Fruit fly (Drosophila melanogaster) whole organism, embryonic: Measurements from ENCODE around the gene sit.

Experiments used
- Asciz ChIP-seq: fragments of 200-800 bp; sonication (Bioruptor generic); optimal IDR thresholded peaks from 2 replicates; lab custom pipeline; 2017; ENCODE audit warnings: missing biosample characterization, mild to moderate bottlenecking, missing genetic modification characterization, missing genetic modification reagents
- B-H2 ChIP-seq: fragments of 200-800 bp; sonication (Bioruptor generic); optimal IDR thresholded peaks from 2 replicates; lab custom pipeline; 2018; ENCODE audit warnings: missing biosample characterization, mild to moderate bottlenecking, missing genetic modification characterization
- CG10543 ChIP-seq: fragments of 200-800 bp; sonication (Bioruptor generic); optimal IDR thresholded peaks from 3 replicates; lab custom pipeline; 2017; ENCODE audit warnings: missing biosample characterization, mild to moderate bottlenecking, missing genetic modification characterization, moderate library complexity
- CG13624 ChIP-seq: fragments of 200-800 bp; sonication (Bioruptor generic); optimal IDR thresholded peaks from 2 replicates; lab custom pipeline; 2016; ENCODE audit warnings: missing biosample characterization, missing genetic modification characterization
- CG13894 ChIP-seq: fragments of 200-800 bp; sonication (Bioruptor generic); optimal IDR thresholded peaks from 3 replicates; lab custom pipeline; 2018; ENCODE audit warnings: missing biosample characterization, mild to moderate bottlenecking, missing genetic modification characterization, moderate library complexity
- CG16815 ChIP-seq: fragments of 200-800 bp; sonication (Bioruptor generic); optimal IDR thresholded peaks from 3 replicates; lab custom pipeline; 2017; ENCODE audit warnings: missing biosample characterization, mild to moderate bottlenecking, missing genetic modification characterization
- CG18011 ChIP-seq: fragments of 200-800 bp; sonication (Bioruptor generic); optimal IDR thresholded peaks from 2 replicates; lab custom pipeline; 2017; ENCODE audit warnings: missing biosample characterization, missing genetic modification characterization, mild to moderate bottlenecking, moderate library complexity, missing genotype
- CG18262 ChIP-seq: fragments of 200-800 bp; optimal IDR thresholded peaks from 3 replicates; lab custom pipeline; 2019; ENCODE audit warnings: missing biosample characterization, mild to moderate bottlenecking, missing genetic modification characterization, moderate library complexity
- CG2712 ChIP-seq: fragments of 200-800 bp; optimal IDR thresholded peaks from 3 replicates; lab custom pipeline; 2019; ENCODE audit warnings: missing biosample characterization, mild to moderate bottlenecking, missing genetic modification characterization, moderate library complexity
- CG3163 ChIP-seq: fragments of 200-800 bp; sonication (Bioruptor generic); optimal IDR thresholded peaks from 3 replicates; lab custom pipeline; 2016; ENCODE audit warnings: missing biosample characterization, missing genetic modification characterization
- CG34376 ChIP-seq: fragments of 200-800 bp; sonication (Bioruptor generic); optimal IDR thresholded peaks from 2 replicates; lab custom pipeline; 2018; ENCODE audit warnings: missing biosample characterization, mild to moderate bottlenecking, missing genetic modification characterization
- CG3995 ChIP-seq: fragments of 200-800 bp; sonication (Bioruptor generic); optimal IDR thresholded peaks from 3 replicates; lab custom pipeline; 2016; ENCODE audit warnings: missing biosample characterization, missing genetic modification characterization
- CG4360 ChIP-seq: fragments of 200-800 bp; sonication (Bioruptor generic); IDR thresholded peaks from 2 replicates; pipeline ENCODE4 v1.3.6; 2022; ENCODE audit warnings: missing biosample characterization, missing genetic modification characterization
- CG6689 ChIP-seq: fragments of 200-800 bp; sonication (Bioruptor generic); IDR thresholded peaks from 2 replicates; pipeline ENCODE4 v1.3.6; 2022; ENCODE audit warnings: missing biosample characterization, missing genetic modification characterization
- CG6791 ChIP-seq: fragments of 200-800 bp; sonication (Bioruptor generic); IDR thresholded peaks from 3 replicates; pipeline ENCODE4 v1.3.6; 2022; ENCODE audit warnings: missing biosample characterization, missing genetic modification characterization; ENCODE audit not compliant: partially characterized antibody
- CG7556 ChIP-seq: fragments of 200-800 bp; sonication (Bioruptor generic); optimal IDR thresholded peaks from 2 replicates; lab custom pipeline; 2017; ENCODE audit warnings: missing biosample characterization, mild to moderate bottlenecking, missing genetic modification characterization
- CG9797 ChIP-seq: fragments of 200-800 bp; sonication (Bioruptor generic); optimal IDR thresholded peaks from 3 replicates; lab custom pipeline; 2018; ENCODE audit warnings: missing biosample characterization, mild to moderate bottlenecking, missing genetic modification characterization
- Camta ChIP-seq: fragments of 200-800 bp; sonication (Bioruptor generic); optimal IDR thresholded peaks from 2 replicates; lab custom pipeline; 2016; ENCODE audit warnings: missing biosample characterization, missing genetic modification characterization
- Dll ChIP-seq: fragments of 200-800 bp; sonication (Bioruptor generic); IDR thresholded peaks from 4 replicates; pipeline ENCODE4 v1.3.6; 2022; ENCODE audit warnings: missing biosample characterization, missing genetic modification characterization; ENCODE audit not compliant: partially characterized antibody
- Ets65A ChIP-seq: fragments of 200-800 bp; sonication (Bioruptor generic); peaks from one replicate; lab custom pipeline; 2016; ENCODE audit warnings: missing biosample characterization, missing genetic modification characterization
- HLH4C ChIP-seq: fragments of 200-800 bp; sonication (Bioruptor generic); IDR thresholded peaks from 3 replicates; pipeline ENCODE4 v1.3.6; 2022; ENCODE audit warnings: missing biosample characterization, missing genetic modification characterization; ENCODE audit not compliant: partially characterized antibody
- HLH54F ChIP-seq: fragments of 200-800 bp; sonication (Bioruptor generic); optimal IDR thresholded peaks from 3 replicates; lab custom pipeline; 2016; ENCODE audit warnings: missing biosample characterization, missing genetic modification characterization
- HLHmδ ChIP-seq: fragments of 200-800 bp; sonication (Bioruptor generic); optimal IDR thresholded peaks from 2 replicates; lab custom pipeline; 2018; ENCODE audit warnings: missing biosample characterization, mild to moderate bottlenecking, missing genetic modification characterization, moderate library complexity
- Hey ChIP-seq: fragments of 200-800 bp; sonication (Bioruptor generic); optimal IDR thresholded peaks from 3 replicates; lab custom pipeline; 2018; ENCODE audit warnings: missing biosample characterization, mild to moderate bottlenecking, missing genetic modification characterization
- Hmx ChIP-seq: fragments of 200-800 bp; sonication (Bioruptor generic); optimal IDR thresholded peaks from 2 replicates; lab custom pipeline; 2016; ENCODE audit warnings: missing biosample characterization, missing genetic modification characterization
- MESR4 ChIP-seq: fragments of 200-800 bp; sonication (Bioruptor generic); optimal IDR thresholded peaks from 2 replicates; lab custom pipeline; 2018; ENCODE audit warnings: missing biosample characterization, mild to moderate bottlenecking, missing genetic modification characterization, moderate library complexity
- Myb ChIP-seq: fragments of 200-800 bp; sonication (Bioruptor generic); optimal IDR thresholded peaks from 2 replicates; lab custom pipeline; 2016; ENCODE audit warnings: missing biosample characterization, missing genetic modification characterization
- Usf ChIP-seq: fragments of 200-800 bp; sonication (Bioruptor generic); optimal IDR thresholded peaks from 2 replicates; lab custom pipeline; 2017; ENCODE audit warnings: missing genotype, missing biosample characterization, missing genetic modification characterization
- abd-A ChIP-seq: fragments of 200-800 bp; sonication (Bioruptor generic); optimal IDR thresholded peaks from 3 replicates; lab custom pipeline; 2019; ENCODE audit warnings: missing biosample characterization, mild to moderate bottlenecking, missing genetic modification characterization, moderate library complexity
- bbx ChIP-seq: fragments of 200-800 bp; sonication (Bioruptor generic); IDR thresholded peaks from 2 replicates; pipeline ENCODE4 v1.3.6; 2022; ENCODE audit warnings: missing biosample characterization, missing genetic modification characterization; ENCODE audit not compliant: partially characterized antibody
- bigmax ChIP-seq: fragments of 200-800 bp; sonication (Bioruptor generic); optimal IDR thresholded peaks from 2 replicates; lab custom pipeline; 2018; ENCODE audit warnings: missing biosample characterization, mild to moderate bottlenecking, missing genetic modification characterization
- cg ChIP-seq: fragments of 200-800 bp; sonication (Bioruptor generic); optimal IDR thresholded peaks from 3 replicates; lab custom pipeline; 2019; ENCODE audit warnings: missing biosample characterization, mild to moderate bottlenecking, missing genetic modification characterization, moderate library complexity
- chif ChIP-seq, 2 experiments: fragments of 200-800 bp; sonication (Bioruptor generic); optimal IDR thresholded peaks; 3 replicates each; lab custom pipeline; 2016; ENCODE audit warnings: missing biosample characterization in 2 of 2, missing genetic modification characterization in 2 of 2
- cwo ChIP-seq: fragments of 200-800 bp; sonication (Bioruptor generic); optimal IDR thresholded peaks from 3 replicates; lab custom pipeline; 2017; ENCODE audit warnings: missing biosample characterization, missing genetic modification characterization, mild to moderate bottlenecking, moderate library complexity, missing genetic modification reagents
- dm ChIP-seq: fragments of 200-800 bp; sonication (Bioruptor generic); optimal IDR thresholded peaks from 3 replicates; lab custom pipeline; 2016; ENCODE audit warnings: missing biosample characterization, missing genetic modification characterization
- dmrt11E ChIP-seq: fragments of 200-800 bp; sonication (Bioruptor generic); optimal IDR thresholded peaks from 3 replicates; lab custom pipeline; 2018; ENCODE audit warnings: missing biosample characterization, mild to moderate bottlenecking, missing genetic modification characterization, moderate library complexity
- exex ChIP-seq: fragments of 200-800 bp; sonication (Bioruptor generic); optimal IDR thresholded peaks from 4 replicates; lab custom pipeline; 2018; ENCODE audit warnings: missing biosample characterization, mild to moderate bottlenecking, missing genetic modification characterization, moderate library complexity
- gcm ChIP-seq: fragments of 200-800 bp; sonication (Bioruptor generic); optimal IDR thresholded peaks from 2 replicates; lab custom pipeline; 2019; ENCODE audit warnings: missing biosample characterization, mild to moderate bottlenecking, missing genetic modification characterization, moderate library complexity
- her ChIP-seq: fragments of 200-800 bp; sonication (Bioruptor generic); optimal IDR thresholded peaks from 2 replicates; lab custom pipeline; 2016; ENCODE audit warnings: missing biosample characterization, missing genetic modification characterization
- hkb ChIP-seq, 2 experiments: fragments of 200-800 bp in 1 of 2; fragments of >200 bp in 1 of 2; sonication (Bioruptor generic) in 1 of 2; IDR thresholded peaks in 1 of 2; optimal IDR thresholded peaks in 1 of 2; 2 replicates each; pipeline versions ENCODE4 v1.3.6 to Lab custom; 2017 to 2022; ENCODE audit warnings: missing biosample characterization in 1 of 2, missing genetic modification characterization in 1 of 2
- maf-S ChIP-seq: fragments of 200-800 bp; sonication (Bioruptor generic); optimal IDR thresholded peaks from 2 replicates; lab custom pipeline; 2016; ENCODE audit warnings: missing biosample characterization, missing genetic modification characterization
- pho ChIP-seq: fragments of 200-800 bp; sonication (Bioruptor generic); optimal IDR thresholded peaks from 2 replicates; lab custom pipeline; 2016; ENCODE audit warnings: missing biosample characterization, missing genetic modification characterization
- pros ChIP-seq: fragments of 200-800 bp; sonication (Bioruptor generic); optimal IDR thresholded peaks from 3 replicates; lab custom pipeline; 2019; ENCODE audit warnings: missing biosample characterization, mild to moderate bottlenecking, missing genetic modification characterization, moderate library complexity
- psq ChIP-seq: fragments of 200-800 bp; sonication (Bioruptor generic); optimal IDR thresholded peaks from 2 replicates; lab custom pipeline; 2017; ENCODE audit warnings: missing biosample characterization, missing genetic modification characterization
- rib ChIP-seq: fragments of 200-800 bp; sonication (Bioruptor generic); IDR thresholded peaks from 2 replicates; pipeline ENCODE4 v1.3.6; 2022; ENCODE audit warnings: missing biosample characterization, missing genetic modification characterization
- row ChIP-seq: fragments of 200-800 bp; sonication (Bioruptor generic); IDR thresholded peaks from 3 replicates; pipeline ENCODE4 v1.3.6; 2022; ENCODE audit warnings: missing biosample characterization, missing genetic modification characterization
- slbo ChIP-seq: fragments of 200-800 bp; sonication (Bioruptor generic); IDR thresholded peaks from 2 replicates; pipeline ENCODE4 v1.3.6; 2022; ENCODE audit warnings: missing biosample characterization, missing genetic modification characterization
- sug ChIP-seq: fragments of 200-800 bp; optimal IDR thresholded peaks from 2 replicates; lab custom pipeline; 2019; ENCODE audit warnings: missing biosample characterization, mild to moderate bottlenecking, missing genetic modification characterization, moderate library complexity
- tup ChIP-seq: fragments of 200-800 bp; sonication (Bioruptor generic); optimal IDR thresholded peaks from 2 replicates; lab custom pipeline; 2016; ENCODE audit warnings: missing biosample characterization, mild to moderate bottlenecking, missing genetic modification characterization, moderate library complexity
- wor ChIP-seq: fragments of 200-800 bp; sonication (Bioruptor generic); IDR thresholded peaks from 2 replicates; pipeline ENCODE4 v1.3.6; 2022; ENCODE audit warnings: missing biosample characterization, missing genetic modification characterization

sit gene

DNA sequence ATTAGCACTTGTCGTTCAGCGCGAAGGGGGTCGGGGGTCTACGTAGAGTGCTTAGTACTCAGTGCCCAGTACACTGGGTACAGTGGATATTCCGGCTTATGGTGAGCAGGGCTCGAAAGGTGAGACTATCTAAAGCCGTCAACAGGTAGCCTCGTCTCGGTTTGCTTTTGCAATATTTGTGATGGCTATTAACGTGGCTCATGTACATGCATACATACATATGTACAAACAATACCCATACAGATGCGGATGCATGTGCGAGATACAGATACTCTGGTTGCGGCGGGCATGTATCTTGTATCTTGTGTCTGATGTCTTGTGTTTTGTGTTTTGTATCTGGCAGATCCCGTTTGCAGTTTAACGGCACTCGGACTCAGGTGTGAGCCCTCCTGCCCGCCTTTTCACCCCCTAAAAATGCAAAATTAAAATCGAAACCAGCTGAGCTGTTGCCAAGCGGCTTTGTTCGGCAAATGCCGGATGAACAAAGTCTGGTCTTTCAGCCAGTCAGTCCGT, 34.7 kb downstream of the sit start (continued):
- no peak for TF ChIP-seq pros
- TF ChIP-seq Ets65A (GFP tag; lab: Kevin White, UChicago): no peak
- TF ChIP-seq Usf (GFP tag; lab: Kevin White, UChicago): no peak
- TF ChIP-seq Camta (GFP tag; lab: Kevin White, UChicago): no peak
- no peak for TF ChIP-seq CG9797 (GFP tag; lab: Kevin White, UChicago)
- TF ChIP-seq CG7556 (GFP tag; lab: Kevin White, UChicago): no peak
- no peak for TF ChIP-seq dm (GFP tag; lab: Kevin White, UChicago)
- TF ChIP-seq CG6689: no peak
- TF ChIP-seq hkb (optimal IDR thresholded peaks at IDR 0.05; lab: Kevin White, UChicago): no peak
- 0 out of 2 replicates have a peak, but pooled peaks have one; percentile 12 for TF ChIP-seq hkb (GFP tag; IDR thresholded peaks at IDR 0.05; lab: Robert Waterston, UW)
- TF ChIP-seq MESR4 (GFP tag; lab: Kevin White, UChicago): no peak
- no peak for TF ChIP-seq Myb (GFP tag; lab: Kevin White, UChicago)
- TF ChIP-seq CG10543 (GFP tag; lab: Kevin White, UChicago): no peak
- TF ChIP-seq CG16815 (GFP tag; lab: Kevin White, UChicago): no peak
- no peak for TF ChIP-seq maf-S (GFP tag; lab: Kevin White, UChicago)
- no peak for TF ChIP-seq CG3163 (GFP tag; lab: Kevin White, UChicago)
- TF ChIP-seq cg (GFP tag; lab: Kevin White, UChicago): peak; percentile 47
- TF ChIP-seq CG18262: no peak
- TF ChIP-seq CG3995 (GFP tag; lab: Kevin White, UChicago): no peak
- no peak for TF ChIP-seq wor (GFP tag; lab: Robert Waterston, UW)
- no peak for TF ChIP-seq gcm (GFP tag; lab: Kevin White, UChicago)
- peak; percentile 9 for TF ChIP-seq CG34376 (GFP tag; lab: Kevin White, UChicago)
- TF ChIP-seq cwo (GFP tag; lab: Kevin White, UChicago): no peak
- TF ChIP-seq tup (GFP tag; lab: Kevin White, UChicago): no peak
- TF ChIP-seq CG6791 (GFP tag; lab: Robert Waterston, UW): no peak
- no peak for TF ChIP-seq bbx (GFP tag; lab: Robert Waterston, UW)
- no peak for TF ChIP-seq chif (GFP tag; optimal IDR thresholded peaks at IDR 0.05; lab: Kevin White, UChicago)
- TF ChIP-seq Dll (GFP tag; lab: Robert Waterston, UW): no peak
- TF ChIP-seq pho (GFP tag; lab: Kevin White, UChicago): no peak
- no peak for TF ChIP-seq psq (GFP tag; lab: Kevin White, UChicago)
- no peak for TF ChIP-seq CG4360
- TF ChIP-seq HLH54F: no peak
- no peak for TF ChIP-seq Asciz (GFP tag; lab: Kevin White, UChicago)
- no peak for TF ChIP-seq bigmax (GFP tag; lab: Kevin White, UChicago)
- peak; percentile 64 for TF ChIP-seq CG18011 (GFP tag; lab: Kevin White, UChicago)
- TF ChIP-seq her (GFP tag; lab: Kevin White, UChicago): no peak
- TF ChIP-seq CG2712 (tag; lab: Kevin White, UChicago): no peak
- TF ChIP-seq, all 482 proteins: peak for 11

DNA sequence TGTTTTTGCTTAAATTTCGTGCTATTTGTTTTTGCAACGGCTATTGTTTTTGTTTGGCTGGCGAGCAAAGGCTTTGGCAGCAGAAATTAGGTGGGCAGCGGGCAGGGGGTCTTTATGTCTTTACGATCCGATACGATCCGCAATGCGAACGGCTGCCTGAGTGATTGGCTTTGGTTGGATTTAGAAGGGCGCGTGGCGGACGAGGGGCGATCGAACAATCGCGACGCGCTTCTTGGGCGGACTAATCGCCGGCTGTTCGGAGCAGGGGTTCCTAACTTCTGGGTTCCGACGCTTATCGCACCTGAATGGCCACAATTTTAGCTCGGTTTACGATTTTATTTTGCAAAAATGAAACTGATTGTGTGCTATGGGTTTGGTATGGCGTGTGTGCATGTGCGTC, 35.2 kb downstream of the sit start:
- TF ChIP-seq rib (GFP tag; lab: Robert Waterston, UW) (peak; percentile 62; the same call in 1 of the 2 replicates), Hmx (no peak), HLH4C (GFP tag; lab: Robert Waterston, UW) (0 out of 3 replicates have a peak, but pooled peaks have one; percentile 17), Hey (tag; lab: Kevin White, UChicago) (peak; percentile 82), HLHmδ (GFP tag; lab: Kevin White, UChicago) (no peak), abd-A (tag; lab: Kevin White, UChicago) (peak; percentile 25), CG10543 (GFP tag; lab: Kevin White, UChicago) (peak; percentile 85), B-H2 (GFP tag; lab: Kevin White, UChicago) (peak; percentile 42), CG13894 (tag; lab: Kevin White, UChicago) (peak; percentile 12), dmrt11E (tag; lab: Kevin White, UChicago) (no peak), sug (tag; lab: Kevin White, UChicago) (peak; percentile 87), CG13624 (GFP tag; lab: Kevin White, UChicago) (no peak), row (GFP tag; lab: Robert Waterston, UW) (peak; percentile 7; the same call in 1 of the 3 replicates), exex (tag; lab: Kevin White, UChicago) (peak; percentile 79), slbo (GFP tag; lab: Robert Waterston, UW) (peak; percentile 31; the same call in 1 of the 2 replicates)
